Worm (Caenorhabditis elegans): Measurements from ENCODE around the gene T19D7.6.

ce11 chrX:666125-666524, 4.5 kb downstream of the T19D7.6 start, which contains the start of gene T19D7.5:
- TF ChIP-seq nhr-77 (tag; optimal IDR thresholded peaks at IDR 0.05) (no peak), unc-62 (GFP tag; optimal IDR thresholded peaks at IDR 0.05) (no peak), elt-1 (tag; optimal IDR thresholded peaks at IDR 0.05) (no peak), ztf-1 (GFP tag; conservative IDR thresholded peaks at IDR 0.05) (no peak), blmp-1 (tag; optimal IDR thresholded peaks at IDR 0.05; ENCODE audit: insufficient read depth) (no peak), zag-1 (tag; optimal IDR thresholded peaks at IDR 0.05) (no peak)

Measured in whole organism, L2 larva.